Worm (Caenorhabditis elegans) whole organism, L4 larva: ENCODE measurements around the gene E02H9.6.
A peak's percentile ranks its signal among the peaks of the same experiment; 100 is the strongest.
"Not testable (repeated sequence)": the region's sequence is repeated elsewhere in the genome, so short reads cannot be mapped to it uniquely, and the experiment has no call there.

ENCODE experiments used
- T26A8.4 ChIP-seq: fragments of 200-800 bp; sonication (Bioruptor generic); IDR thresholded peaks from 2 replicates; pipeline ENCODE4 v1.3.6; 2022; ENCODE audit warnings: missing genetic modification characterization, missing compliant biosample characterization
- arid-1 ChIP-seq: fragments of 200-800 bp; sonication (Bioruptor generic); conservative IDR thresholded peaks from 2 replicates; pipeline ENCODE4 v1.3.6; 2022; ENCODE audit warnings: missing genetic modification reagents, missing genetic modification characterization, missing compliant biosample characterization
- attf-4 ChIP-seq: sonication (generic microtip); optimal IDR thresholded peaks from 3 replicates; lab custom pipeline; 2017; ENCODE audit warnings: missing biosample characterization, missing genetic modification characterization
- ceh-20 ChIP-seq: fragments of 200-800 bp; sonication (Bioruptor generic); IDR thresholded peaks from 2 replicates; pipeline ENCODE4 v1.3.6; 2022; ENCODE audit warnings: missing genetic modification reagents, missing genetic modification characterization, missing compliant biosample characterization
- ceh-44 ChIP-seq: fragments of 200-800 bp; sonication (Bioruptor generic); IDR thresholded peaks from 2 replicates; pipeline ENCODE4 v1.3.6; 2022; ENCODE audit warnings: missing genetic modification reagents, missing genetic modification characterization, missing compliant biosample characterization
- ceh-62 ChIP-seq: sonication (generic microtip); optimal IDR thresholded peaks from 2 replicates; lab custom pipeline; 2017; ENCODE audit warnings: missing biosample characterization, missing genetic modification characterization
- ces-1 ChIP-seq: fragments of 150-350 bp; sonication (generic microtip); optimal IDR thresholded peaks from 4 replicates; lab custom pipeline; 2014; ENCODE audit warnings: missing biosample characterization, missing genetic modification reagents, missing genetic modification characterization
- daf-19 ChIP-seq: fragments of 200-800 bp; sonication (Bioruptor generic); conservative IDR thresholded peaks from 2 replicates; pipeline ENCODE4 v1.3.6; 2022; ENCODE audit warnings: missing genetic modification characterization, missing compliant biosample characterization
- dmd-6 ChIP-seq: fragments of 200-800 bp; sonication (Bioruptor generic); IDR thresholded peaks from 2 replicates; pipeline ENCODE4 v1.3.6; 2022; ENCODE audit warnings: missing genetic modification reagents, missing genetic modification characterization, missing compliant biosample characterization
- dmd-8 ChIP-seq: fragments of 200-800 bp; sonication (Bioruptor generic); IDR thresholded peaks from 2 replicates; pipeline ENCODE4 v1.3.6; 2022; ENCODE audit warnings: missing genetic modification characterization, missing compliant biosample characterization
- dpl-1 ChIP-seq: fragments of 150-350 bp; optimal IDR thresholded peaks from 2 replicates; lab custom pipeline; 2014; ENCODE audit warnings: missing biosample characterization, missing genetic modification reagents, missing genetic modification characterization
- dve-1 ChIP-seq: sonication (generic microtip); optimal IDR thresholded peaks from 2 replicates; lab custom pipeline; 2017; ENCODE audit warnings: antibody characterized with exemption, mild to moderate bottlenecking, missing genetic modification characterization, missing compliant biosample characterization; ENCODE audit not compliant: insufficient read depth
- egl-27 ChIP-seq: sonication (generic microtip); optimal IDR thresholded peaks from 3 replicates; lab custom pipeline; 2017; ENCODE audit warnings: missing biosample characterization, missing genetic modification reagents, missing genetic modification characterization
- egl-43 ChIP-seq: fragments of 200-800 bp; sonication (Bioruptor generic); IDR thresholded peaks from 2 replicates; pipeline ENCODE4 v1.3.6; 2022; ENCODE audit warnings: missing genetic modification reagents, missing genetic modification characterization, missing compliant biosample characterization
- fkh-10 ChIP-seq: fragments of 150-350 bp; optimal IDR thresholded peaks from 2 replicates; lab custom pipeline; 2014; ENCODE audit warnings: missing biosample characterization, missing genetic modification reagents, missing genetic modification characterization
- hmg-1.1 ChIP-seq: fragments of 200-800 bp; sonication (Bioruptor generic); IDR thresholded peaks from 2 replicates; pipeline ENCODE4 v1.3.6; 2022; ENCODE audit warnings: missing genetic modification reagents, missing genetic modification characterization, missing compliant biosample characterization
- lim-7 ChIP-seq: fragments of 200-800 bp; sonication (Bioruptor generic); IDR thresholded peaks from 2 replicates; pipeline ENCODE4 v1.3.6; 2022; ENCODE audit warnings: missing genetic modification characterization, missing compliant biosample characterization
- lin-38 ChIP-seq: fragments of 200-800 bp; sonication (Bioruptor generic); IDR thresholded peaks from 2 replicates; pipeline ENCODE4 v1.3.6; 2022; ENCODE audit warnings: missing genetic modification reagents, missing genetic modification characterization, missing compliant biosample characterization
- madf-9 ChIP-seq: fragments of 200-800 bp; sonication (Bioruptor generic); conservative IDR thresholded peaks from 2 replicates; pipeline ENCODE4 v1.3.6; 2022; ENCODE audit warnings: missing genetic modification reagents, missing genetic modification characterization, missing compliant biosample characterization
- mdl-1 ChIP-seq, 2 experiments: fragments of 150-350 bp in 1 of 2; sonication (generic microtip) in 1 of 2; optimal IDR thresholded peaks; 2 replicates each; lab custom pipeline; 2014 to 2017; ENCODE audit warnings: missing biosample characterization in 2 of 2, missing genetic modification characterization in 2 of 2
- mep-1 ChIP-seq: fragments of 150-350 bp; sonication (generic microtip); optimal IDR thresholded peaks from 3 replicates; lab custom pipeline; 2014; ENCODE audit warnings: missing biosample characterization, missing genetic modification characterization
- mes-2 ChIP-seq: sonication (generic microtip); optimal IDR thresholded peaks from 2 replicates; lab custom pipeline; 2016; ENCODE audit warnings: missing genotype, mild to moderate bottlenecking, missing genetic modification characterization, missing compliant biosample characterization; ENCODE audit not compliant: poor library complexity, severe bottlenecking
- mxl-3 ChIP-seq: fragments of 200-800 bp; sonication (Bioruptor generic); optimal IDR thresholded peaks from 2 replicates; lab custom pipeline; 2018; ENCODE audit warnings: mild to moderate bottlenecking, missing genetic modification characterization, missing compliant biosample characterization
- nhr-102 ChIP-seq: sonication (generic microtip); optimal IDR thresholded peaks from 2 replicates; lab custom pipeline; 2016; ENCODE audit warnings: mild to moderate bottlenecking, missing genetic modification characterization, moderate library complexity, missing compliant biosample characterization
- nhr-111 ChIP-seq: fragments of 200-800 bp; sonication (Bioruptor generic); optimal IDR thresholded peaks from 2 replicates; lab custom pipeline; 2018; ENCODE audit warnings: mild to moderate bottlenecking, missing genetic modification characterization, missing compliant biosample characterization
- nhr-28 ChIP-seq: fragments of 150-350 bp; optimal IDR thresholded peaks from 2 replicates; lab custom pipeline; 2014; ENCODE audit warnings: missing biosample characterization, missing genetic modification characterization
- nhr-6 ChIP-seq: fragments of 150-350 bp; optimal IDR thresholded peaks from 2 replicates; lab custom pipeline; 2014; ENCODE audit warnings: missing biosample characterization, missing genetic modification characterization
- pha-4 ChIP-seq, 2 experiments: fragments of 150-350 bp in 1 of 2; fragments of 200-800 bp in 1 of 2; sonication (Bioruptor generic) in 1 of 2; IDR thresholded peaks in 1 of 2; optimal IDR thresholded peaks in 1 of 2; 2 replicates each; pipeline versions ENCODE4 v1.3.6 to Lab custom; 2014 to 2022; ENCODE audit warnings: missing genetic modification characterization in 2 of 2, missing genetic modification reagents in 2 of 2, missing biosample characterization in 1 of 2, missing compliant biosample characterization in 1 of 2
- pqm-1 ChIP-seq: sonication (generic microtip); optimal IDR thresholded peaks from 2 replicates; lab custom pipeline; 2017; ENCODE audit warnings: missing biosample characterization, missing genetic modification characterization
- rbr-2 ChIP-seq: sonication (generic microtip); optimal IDR thresholded peaks from 2 replicates; lab custom pipeline; 2016; ENCODE audit warnings: missing genotype, missing genetic modification characterization, missing compliant biosample characterization
- saeg-2 ChIP-seq: fragments of 200-800 bp; sonication (Bioruptor generic); IDR thresholded peaks from 2 replicates; pipeline ENCODE4 v1.3.6; 2022; ENCODE audit warnings: missing genetic modification reagents, missing genetic modification characterization, missing compliant biosample characterization
- set-16 ChIP-seq: fragments of 200-800 bp; sonication (Bioruptor generic); IDR thresholded peaks from 2 replicates; pipeline ENCODE4 v1.3.6; 2022; ENCODE audit warnings: missing genetic modification reagents, missing genetic modification characterization, missing compliant biosample characterization
- snpc-1.2 ChIP-seq: fragments of 200-800 bp; sonication (Bioruptor generic); IDR thresholded peaks from 2 replicates; pipeline ENCODE4 v1.3.6; 2022; ENCODE audit warnings: missing genetic modification reagents, missing genetic modification characterization, missing compliant biosample characterization
- tra-1 ChIP-seq: fragments of 200-800 bp; sonication (Bioruptor generic); IDR thresholded peaks from 2 replicates; pipeline ENCODE4 v1.3.6; 2022; ENCODE audit warnings: missing genetic modification reagents, missing genetic modification characterization, missing compliant biosample characterization
- unc-130 ChIP-seq: sonication (generic microtip); optimal IDR thresholded peaks from 2 replicates; lab custom pipeline; 2016; ENCODE audit warnings: missing genetic modification reagents, missing genetic modification characterization, missing compliant biosample characterization
- zfp-3 ChIP-seq: fragments of 200-800 bp; sonication (Bioruptor generic); conservative IDR thresholded peaks from 2 replicates; pipeline ENCODE4 v1.3.6; 2022; ENCODE audit warnings: missing genetic modification reagents, missing genetic modification characterization, missing compliant biosample characterization
- zip-11 ChIP-seq: fragments of 200-800 bp; sonication (Bioruptor generic); IDR thresholded peaks from 2 replicates; pipeline ENCODE4 v1.3.6; 2022; ENCODE audit warnings: missing genetic modification characterization, missing compliant biosample characterization

The E02H9.6 gene

DNA sequence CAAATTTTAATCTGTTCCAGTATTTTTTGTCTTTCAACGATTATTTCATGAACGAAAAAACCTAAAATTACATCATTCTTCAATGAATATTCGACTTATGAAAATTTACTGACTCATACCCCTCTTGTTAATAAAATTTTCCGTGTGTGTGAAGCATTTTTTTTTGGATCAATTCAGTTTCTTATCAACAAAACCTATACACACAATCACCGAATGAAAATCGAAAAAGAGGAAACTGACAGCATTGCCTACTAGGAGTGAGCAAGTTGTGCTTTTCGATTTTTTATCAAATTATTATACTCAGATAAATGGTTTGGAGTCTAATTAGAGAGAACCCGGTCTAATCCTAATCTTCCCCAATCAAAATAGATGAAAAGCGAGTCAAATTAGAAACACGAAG lies 22.8 kb downstream of the E02H9.6 start, which contains the start of gene E02H9.3:
Gene E02H9.3, plus strand, starts transcription at position 301 of the 400 bp plus-strand sequence.
- TF ChIP-seq pqm-1 (peak; percentile 10), dmd-6 (GFP tag; lab: Robert Waterston, UW) (0 out of 2 replicates have a peak, but pooled peaks have one; percentile 10)
- TF ChIP-seq, all 104 proteins: peak for 2; not testable (repeated sequence) for 102

DNA sequence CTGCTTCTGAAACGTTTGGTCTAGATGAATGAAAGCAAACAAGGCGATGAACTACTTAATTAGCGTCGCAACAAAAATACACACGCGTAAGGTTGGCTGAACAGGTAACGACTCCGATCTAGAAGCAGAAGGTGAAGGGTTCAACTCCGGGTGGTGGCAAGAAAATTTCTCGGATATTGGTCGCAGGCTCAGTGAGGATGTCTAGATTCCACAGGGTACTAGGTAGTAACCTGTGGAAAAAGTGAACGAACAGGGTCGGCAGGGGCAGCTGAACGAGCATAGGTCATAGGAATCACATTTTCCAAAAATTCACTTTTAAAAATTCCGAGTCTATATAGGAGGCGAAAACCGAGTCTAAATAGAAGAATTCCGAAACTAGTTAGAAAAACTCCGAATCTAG lies 24.5 kb downstream of the E02H9.6 start:
- TF ChIP-seq egl-43 (GFP tag; lab: Robert Waterston, UW) (0 out of 2 replicates have a peak, but pooled peaks have one; percentile 57), dmd-8 (GFP tag; lab: Robert Waterston, UW) (peak; percentile 77), lin-38 (GFP tag; lab: Robert Waterston, UW) (peak; percentile 64), lim-7 (GFP tag; lab: Robert Waterston, UW) (0 out of 2 replicates have a peak, but pooled peaks have one; percentile 18), pha-4 (GFP tag; IDR thresholded peaks at IDR 0.05; lab: Robert Waterston, UW) (0 out of 2 replicates have a peak, but pooled peaks have one; percentile 36), saeg-2 (GFP tag; lab: Robert Waterston, UW) (0 out of 2 replicates have a peak, but pooled peaks have one; percentile 20), snpc-1.2 (GFP tag; lab: Robert Waterston, UW) (0 out of 2 replicates have a peak, but pooled peaks have one; percentile 31)
- not testable (repeated sequence) for TF ChIP-seq pha-4 (tag; optimal IDR thresholded peaks at IDR 0.05; lab: Kevin White, UChicago)

DNA sequence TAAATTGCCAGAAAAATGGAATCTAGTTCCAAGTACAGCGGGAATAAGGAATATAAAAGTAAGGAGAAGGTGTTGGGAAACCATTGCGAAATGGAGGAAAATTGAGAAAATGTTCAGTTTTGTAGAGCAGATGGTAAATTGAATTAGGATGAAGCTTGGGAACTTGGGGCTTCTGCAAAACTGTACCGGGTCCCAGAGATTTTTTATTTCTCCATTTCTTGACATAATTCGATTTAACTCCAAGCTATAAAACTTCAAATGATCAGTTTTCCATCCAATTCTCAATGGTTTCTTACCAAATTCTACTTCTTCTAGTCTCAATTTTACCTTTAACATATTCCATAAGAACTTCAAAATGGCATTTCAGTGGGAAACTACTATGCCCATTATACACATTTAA lies 32.3 kb downstream of the E02H9.6 start, which contains the start of the genes E02H9.9 and E02H9.1:
Gene E02H9.9, minus strand, starts transcription at position 101 of the 400 bp plus-strand sequence.
Gene E02H9.1, plus strand, starts transcription at position 285 of the 400 bp plus-strand sequence.
- TF ChIP-seq zip-11 (GFP tag; lab: Robert Waterston, UW): no peak
- no peak for TF ChIP-seq tra-1 (GFP tag; lab: Robert Waterston, UW)
- TF ChIP-seq rbr-2 (tag; lab: Kevin White, UChicago): no peak
- TF ChIP-seq fkh-10: no peak
- TF ChIP-seq mes-2 (tag; lab: Kevin White, UChicago): no peak
- no peak for TF ChIP-seq nhr-102
- no peak for TF ChIP-seq daf-19 (GFP tag; lab: Robert Waterston, UW)

DNA sequence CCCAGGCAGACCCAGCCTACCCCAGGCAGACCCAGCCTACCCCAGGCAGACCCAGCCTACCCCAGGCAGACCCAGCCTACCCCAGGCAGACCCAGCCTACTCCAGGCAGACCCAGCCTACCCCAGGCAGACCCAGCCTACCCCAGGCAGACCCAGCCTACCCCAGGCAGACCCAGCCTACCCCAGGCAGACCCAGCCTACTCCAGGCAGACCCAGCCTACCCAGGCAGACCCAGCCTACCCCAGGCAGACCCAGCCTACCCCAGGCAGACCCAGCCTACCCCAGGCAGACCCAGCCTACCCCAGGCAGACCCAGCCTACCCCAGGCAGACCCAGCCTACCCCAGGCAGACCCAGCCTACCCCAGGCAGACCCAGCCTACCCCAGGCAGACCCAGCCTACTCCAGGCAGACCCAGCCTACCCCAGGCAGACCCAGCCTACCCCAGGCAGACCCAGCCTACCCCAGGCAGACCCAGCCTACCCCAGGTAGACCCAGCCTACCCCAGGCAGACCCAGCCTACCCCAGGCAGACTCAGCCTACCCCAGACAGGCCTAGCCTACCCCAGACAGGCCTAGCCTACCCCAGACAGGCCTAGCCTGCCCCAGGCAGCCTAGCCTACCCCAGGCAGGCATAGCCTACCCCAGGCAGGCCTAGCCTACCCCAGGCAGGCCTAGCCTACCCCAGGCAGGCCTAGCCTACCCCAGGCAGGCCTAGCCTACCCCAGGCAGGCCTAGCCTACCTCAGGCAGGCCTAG lies 35.0 kb downstream of the E02H9.6 start:
- TF ChIP-seq set-16 (GFP tag; lab: Robert Waterston, UW): peak; percentile 74

DNA sequence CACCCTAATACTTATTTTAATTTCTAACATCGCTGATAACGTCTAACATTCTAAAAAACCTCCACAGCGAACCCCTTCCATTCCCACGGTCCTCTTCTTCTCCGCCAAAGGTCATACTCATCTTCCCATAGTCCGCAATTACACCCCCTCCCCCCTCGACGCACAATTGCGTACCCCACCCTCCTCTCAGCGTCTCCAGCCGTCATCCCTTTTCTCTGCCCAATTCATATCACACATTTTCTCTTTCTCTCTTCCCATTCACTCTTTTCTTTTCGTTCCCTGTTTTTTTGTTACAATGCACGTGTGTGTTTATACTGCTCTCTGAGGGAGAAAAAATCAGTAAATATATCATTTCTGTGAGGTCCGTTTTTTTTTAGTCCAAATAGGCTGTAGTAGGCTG lies 36.0 kb downstream of the E02H9.6 start:
- TF ChIP-seq madf-9 (GFP tag; lab: Robert Waterston, UW) (no peak), nhr-28 (tag; lab: Kevin White, UChicago) (peak; percentile 70), egl-27 (no peak), ceh-62 (tag; lab: Kevin White, UChicago) (no peak), unc-130 (no peak), ceh-20 (0 out of 2 replicates have a peak, but pooled peaks have one; percentile 37), egl-43 (GFP tag; lab: Robert Waterston, UW) (peak; percentile 48; the same call in 1 of the 2 replicates), mdl-1 (tag; optimal IDR thresholded peaks at IDR 0.05; lab: Kevin White, UChicago) (peak; percentile 33 to 92), T26A8.4 (GFP tag; lab: Robert Waterston, UW) (0 out of 2 replicates have a peak, but pooled peaks have one; percentile 32), ceh-44 (GFP tag; lab: Robert Waterston, UW) (no peak), set-16 (GFP tag; lab: Robert Waterston, UW) (peak; percentile 38; the same call in 1 of the 2 replicates), pha-4 (GFP tag; IDR thresholded peaks at IDR 0.05; lab: Robert Waterston, UW) (no peak; the same call in 1 of the 2 replicates), pha-4 (tag; optimal IDR thresholded peaks at IDR 0.05; lab: Kevin White, UChicago) (peak; percentile 72), arid-1 (0 out of 2 replicates have a peak, but pooled peaks have one; percentile 23), lin-38 (GFP tag; lab: Robert Waterston, UW) (peak; percentile 61), mxl-3 (GFP tag; lab: Kevin White, UChicago) (peak; percentile 87), lim-7 (GFP tag; lab: Robert Waterston, UW) (0 out of 2 replicates have a peak, but pooled peaks have one; percentile 12), ces-1 (no peak), nhr-6 (tag; lab: Kevin White, UChicago) (peak; percentile 39), mes-2 (tag; lab: Kevin White, UChicago) (peak; percentile 65), mep-1 (tag; lab: Kevin White, UChicago) (peak; percentile 85), hmg-1.1 (GFP tag; lab: Robert Waterston, UW) (peak; percentile 72), nhr-111 (GFP tag; lab: Kevin White, UChicago) (no peak), dpl-1 (peak; percentile 57), dmd-6 (GFP tag; lab: Robert Waterston, UW) (peak; percentile 37), attf-4 (tag; lab: Kevin White, UChicago) (no peak), zfp-3 (GFP tag; lab: Robert Waterston, UW) (no peak), dve-1 (tag; lab: Kevin White, UChicago) (peak; percentile 53), zip-11 (GFP tag; lab: Robert Waterston, UW) (no peak)
